Worm (Caenorhabditis elegans): ENCODE results near the gene aip-1.

DNA sequence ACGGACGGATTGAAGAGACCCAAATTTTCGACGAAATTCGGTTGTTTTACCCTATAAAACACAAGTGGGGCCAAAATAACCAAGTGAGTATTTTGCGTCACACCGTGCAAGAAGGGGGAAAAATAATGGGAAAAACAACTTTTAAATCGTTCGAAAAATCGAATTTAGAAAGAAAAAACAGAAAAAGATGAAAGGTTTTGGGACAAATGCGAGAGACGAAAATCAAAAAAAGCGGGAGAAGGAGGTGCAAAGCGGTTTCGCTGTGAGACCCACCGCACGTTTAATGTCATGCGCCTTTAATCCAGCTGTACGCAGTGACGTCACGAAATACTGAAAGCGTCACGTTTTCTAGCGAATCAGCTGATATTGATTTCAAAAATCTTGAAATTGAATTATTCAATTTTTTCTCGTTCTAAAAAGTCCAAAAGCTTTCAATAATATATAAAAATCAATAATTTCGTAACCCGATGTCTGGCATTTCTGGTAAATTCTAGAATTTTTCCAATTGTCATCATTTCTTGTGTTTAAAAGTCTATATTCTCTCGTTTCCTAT is at the start of gene aip-1, which contains the start of gene ddx-17:
- no peak for TF ChIP-seq hlh-13 (GFP tag; optimal IDR thresholded peaks at IDR 0.05)
- peak; percentile 52 for TF ChIP-seq tbx-2 (tag; optimal IDR thresholded peaks at IDR 0.05)
- peak; percentile 85 for TF ChIP-seq hlh-30 (tag; optimal IDR thresholded peaks at IDR 0.05; ENCODE audit: insufficient read depth)
- no peak for TF ChIP-seq ahr-1 (tag; optimal IDR thresholded peaks at IDR 0.05)
- no peak for TF ChIP-seq pat-9 (tag; optimal IDR thresholded peaks at IDR 0.05)
- no peak for TF ChIP-seq lin-11 (tag; optimal IDR thresholded peaks at IDR 0.05)
- no peak for TF ChIP-seq ama-1 (optimal IDR thresholded peaks at IDR 0.05)
- no peak for TF ChIP-seq pros-1 (tag; optimal IDR thresholded peaks at IDR 0.05)
- TF ChIP-seq unc-86 (tag; optimal IDR thresholded peaks at IDR 0.05) = no peak
- TF ChIP-seq ceh-14 (tag; optimal IDR thresholded peaks at IDR 0.05) = no peak
- TF ChIP-seq ref-2 (tag; optimal IDR thresholded peaks at IDR 0.05) = no peak
- no peak for TF ChIP-seq ceh-45 (GFP tag; IDR thresholded peaks at IDR 0.05)
- no peak for TF ChIP-seq npax-4 (tag; optimal IDR thresholded peaks at IDR 0.05)

All from whole organism, late embryonic.